Worm (Caenorhabditis elegans) whole organism, mixed stage, embryonic: ENCODE data around the gene T25D3.4.

Experiments used
- M03D4.4 ChIP-seq: sonication (generic microtip); optimal IDR thresholded peaks from 2 replicates; lab custom pipeline; 2017; ENCODE audit warnings: mild to moderate bottlenecking, missing genetic modification characterization, missing compliant biosample characterization
- ces-1 ChIP-seq: fragments of 150-350 bp; optimal IDR thresholded peaks from 2 replicates; lab custom pipeline; 2014; ENCODE audit warnings: missing biosample characterization, missing genetic modification reagents, missing genetic modification characterization
- drap-1 ChIP-seq: fragments of 200-800 bp; sonication (Bioruptor generic); optimal IDR thresholded peaks from 3 replicates; lab custom pipeline; 2018; ENCODE audit warnings: mild to moderate bottlenecking, missing genetic modification characterization, missing compliant biosample characterization
- flh-1 ChIP-seq: fragments of 200-800 bp; sonication (Bioruptor generic); optimal IDR thresholded peaks from 2 replicates; lab custom pipeline; 2018; ENCODE audit warnings: mild to moderate bottlenecking, missing genetic modification characterization, moderate library complexity, missing compliant biosample characterization
- lin-13 ChIP-seq: fragments of 150-350 bp; optimal IDR thresholded peaks from 2 replicates; lab custom pipeline; 2014; ENCODE audit warnings: missing biosample characterization, missing genetic modification characterization
- lsy-2 ChIP-seq: fragments of 150-350 bp; optimal IDR thresholded peaks from 2 replicates; lab custom pipeline; 2014; ENCODE audit warnings: missing biosample characterization, missing genetic modification characterization
- nhr-237 ChIP-seq: fragments of 150-350 bp; optimal IDR thresholded peaks from 2 replicates; lab custom pipeline; 2014; ENCODE audit warnings: missing biosample characterization, missing genetic modification characterization
- nhr-76 ChIP-seq: sonication (generic microtip); optimal IDR thresholded peaks from 2 replicates; lab custom pipeline; 2017; ENCODE audit warnings: missing biosample characterization, missing genetic modification characterization
- pha-4 ChIP-seq: fragments of 150-350 bp; optimal IDR thresholded peaks from 2 replicates; lab custom pipeline; 2018; ENCODE audit warnings: missing biosample characterization, missing genetic modification reagents, missing genetic modification characterization
- ztf-11 ChIP-seq: fragments of 150-350 bp; optimal IDR thresholded peaks from 2 replicates; lab custom pipeline; 2014; ENCODE audit warnings: missing biosample characterization, missing genetic modification characterization

DNA sequence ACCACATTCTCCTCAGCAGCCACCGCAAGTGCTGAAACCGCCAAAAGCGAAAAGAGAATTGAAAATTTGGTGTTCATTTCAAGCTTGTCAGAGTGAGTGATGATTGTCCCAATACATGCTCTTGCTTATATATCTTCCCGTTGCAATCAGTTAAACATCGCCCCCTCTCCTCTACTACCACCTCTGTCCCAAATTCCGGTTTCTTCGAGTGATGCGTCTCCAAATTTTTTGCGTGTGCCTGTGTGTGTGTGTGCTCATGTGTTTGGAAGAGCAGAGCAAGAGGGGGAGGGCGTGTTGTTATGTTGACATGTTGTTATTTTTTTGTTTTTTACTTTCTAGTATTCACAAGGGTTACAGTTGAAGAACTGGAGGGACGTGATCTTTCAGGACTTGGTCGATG is 47.4 kb downstream of the T25D3.4 start, which contains the start of gene abu-11:
- TF ChIP-seq nhr-76 (tag; lab: Kevin White, UChicago) = no peak
- TF ChIP-seq M03D4.4 (tag; lab: Kevin White, UChicago) = no peak
- no peak for TF ChIP-seq lin-13 (tag; lab: Kevin White, UChicago)
- TF ChIP-seq drap-1 (GFP tag; lab: Kevin White, UChicago) = no peak
- no peak for TF ChIP-seq ztf-11 (tag; lab: Kevin White, UChicago)
- no peak for TF ChIP-seq flh-1
- no peak for TF ChIP-seq lsy-2 (tag; lab: Kevin White, UChicago)
- TF ChIP-seq nhr-237 (tag; lab: Kevin White, UChicago) = no peak
- TF ChIP-seq ces-1 (GFP tag; lab: Kevin White, UChicago) = no peak
- no peak for TF ChIP-seq pha-4 (tag; lab: Kevin White, UChicago)
